Worm (Caenorhabditis elegans) whole organism, young adult: ENCODE measurements around the gene lys-4.

ENCODE experiments used
- C06A6.2 ChIP-seq: fragments of 200-800 bp; sonication (Bioruptor generic); conservative IDR thresholded peaks from 2 replicates; pipeline ENCODE4 v1.3.6; 2022; ENCODE audit warnings: missing genetic modification characterization, missing compliant biosample characterization
- F33H1.4 ChIP-seq: fragments of 200-800 bp; sonication (Bioruptor generic); IDR thresholded peaks from 2 replicates; pipeline ENCODE4 v1.3.6; 2022; ENCODE audit warnings: missing genetic modification reagents, missing genetic modification characterization, missing compliant biosample characterization
- Y67H2A.10 ChIP-seq: fragments of 200-800 bp; sonication (Bioruptor generic); conservative IDR thresholded peaks from 2 replicates; pipeline ENCODE4 v1.3.6; 2022; ENCODE audit warnings: missing genetic modification reagents, missing genetic modification characterization, missing compliant biosample characterization
- Y95B8A.8 ChIP-seq: fragments of 200-800 bp; sonication (Bioruptor generic); IDR thresholded peaks from 2 replicates; pipeline ENCODE4 v1.3.6; 2022; ENCODE audit warnings: missing genetic modification reagents, missing genetic modification characterization, missing compliant biosample characterization
- aptf-3 ChIP-seq: fragments of 200-800 bp; sonication (Bioruptor generic); IDR thresholded peaks from 2 replicates; pipeline ENCODE4 v1.3.6; 2022; ENCODE audit warnings: missing genetic modification characterization, missing compliant biosample characterization
- attf-5 ChIP-seq: fragments of 200-800 bp; sonication (Bioruptor generic); optimal IDR thresholded peaks from 2 replicates; lab custom pipeline; 2018; ENCODE audit warnings: mild to moderate bottlenecking, missing genetic modification characterization, missing compliant biosample characterization
- ceh-58 ChIP-seq: fragments of 200-800 bp; sonication (Bioruptor generic); IDR thresholded peaks from 2 replicates; pipeline ENCODE4 v1.3.6; 2022; ENCODE audit warnings: missing genetic modification characterization, missing compliant biosample characterization
- ceh-91 ChIP-seq: fragments of 200-800 bp; sonication (Bioruptor generic); IDR thresholded peaks from 2 replicates; pipeline ENCODE4 v1.3.6; 2022; ENCODE audit warnings: missing genetic modification reagents, missing genetic modification characterization, missing compliant biosample characterization
- die-1 ChIP-seq: sonication (generic microtip); optimal IDR thresholded peaks from 2 replicates; lab custom pipeline; 2016; ENCODE audit warnings: missing genotype, mild to moderate bottlenecking, missing genetic modification characterization, missing compliant biosample characterization
- efl-1 ChIP-seq: fragments of 150-350 bp; optimal IDR thresholded peaks from 2 replicates; lab custom pipeline; 2014; ENCODE audit warnings: missing biosample characterization, missing genetic modification reagents, missing genetic modification characterization
- gei-17 ChIP-seq: fragments of 200-800 bp; sonication (Bioruptor generic); optimal IDR thresholded peaks from 2 replicates; lab custom pipeline; 2018; ENCODE audit warnings: mild to moderate bottlenecking, missing genetic modification characterization, missing compliant biosample characterization
- hlh-12 ChIP-seq: sonication (generic microtip); optimal IDR thresholded peaks from 2 replicates; lab custom pipeline; 2016; ENCODE audit warnings: missing genetic modification characterization, missing compliant biosample characterization
- hlh-26 ChIP-seq: fragments of 200-800 bp; sonication (Bioruptor generic); conservative IDR thresholded peaks from 2 replicates; pipeline ENCODE4 v1.3.6; 2022; ENCODE audit warnings: missing genetic modification reagents, missing genetic modification characterization, missing compliant biosample characterization
- hrde-1 ChIP-seq: sonication (generic microtip); optimal IDR thresholded peaks from 2 replicates; lab custom pipeline; 2016; ENCODE audit warnings: missing genetic modification characterization, mild to moderate bottlenecking, missing compliant biosample characterization, moderate library complexity, missing genotype, missing genetic modification reagents, borderline replicate concordance
- lin-35 ChIP-seq, 3 experiments: fragments of 150-350 bp in 2 of 3; sonication (generic microtip) in 1 of 3; optimal IDR thresholded peaks; 2 replicates each; lab custom pipeline; 2014 to 2018; ENCODE audit warnings: missing biosample characterization in 3 of 3, missing genetic modification characterization in 3 of 3, missing genetic modification reagents in 3 of 3
- lir-1 ChIP-seq: fragments of 200-800 bp; sonication (Bioruptor generic); conservative IDR thresholded peaks from 2 replicates; pipeline ENCODE4 v1.3.6; 2022; ENCODE audit warnings: missing genetic modification reagents, missing genetic modification characterization, missing compliant biosample characterization
- lsl-1 ChIP-seq: fragments of 200-800 bp; sonication (Bioruptor generic); optimal IDR thresholded peaks from 2 replicates; lab custom pipeline; 2018; ENCODE audit warnings: mild to moderate bottlenecking, missing genetic modification characterization, moderate library complexity, missing compliant biosample characterization
- lsy-27 ChIP-seq: sonication (generic microtip); optimal IDR thresholded peaks from 2 replicates; lab custom pipeline; 2017; ENCODE audit warnings: missing genetic modification characterization, mild to moderate bottlenecking, missing compliant biosample characterization, antibody characterized with exemption, missing genotype, borderline replicate concordance; ENCODE audit not compliant: insufficient read depth
- madf-6 ChIP-seq: fragments of 200-800 bp; sonication (Bioruptor generic); IDR thresholded peaks from 2 replicates; pipeline ENCODE4 v1.3.6; 2022; ENCODE audit warnings: missing genetic modification reagents, missing genetic modification characterization, missing compliant biosample characterization
- madf-8 ChIP-seq: fragments of 200-800 bp; sonication (Bioruptor generic); conservative IDR thresholded peaks from 2 replicates; pipeline ENCODE4 v1.3.6; 2022; ENCODE audit warnings: missing genetic modification reagents, missing genetic modification characterization, missing compliant biosample characterization
- mcd-1 ChIP-seq: fragments of 200-800 bp; sonication (Bioruptor generic); IDR thresholded peaks from 2 replicates; pipeline ENCODE4 v1.3.6; 2022; ENCODE audit warnings: missing genetic modification reagents, missing genetic modification characterization, missing compliant biosample characterization
- nhr-179 ChIP-seq: sonication (generic microtip); optimal IDR thresholded peaks from 2 replicates; lab custom pipeline; 2016; ENCODE audit warnings: mild to moderate bottlenecking, missing genetic modification characterization, missing compliant biosample characterization
- rcor-1 ChIP-seq: fragments of 200-800 bp; sonication (Bioruptor generic); IDR thresholded peaks from 2 replicates; pipeline ENCODE4 v1.3.6; 2022; ENCODE audit warnings: missing genetic modification reagents, missing genetic modification characterization, missing compliant biosample characterization
- sdz-38 ChIP-seq: sonication (generic microtip); optimal IDR thresholded peaks from 2 replicates; lab custom pipeline; 2016; ENCODE audit warnings: missing genotype, missing genetic modification characterization, missing compliant biosample characterization
- snpc-1.3 ChIP-seq: sonication (generic microtip); optimal IDR thresholded peaks from 2 replicates; lab custom pipeline; 2017; ENCODE audit warnings: missing genetic modification characterization, mild to moderate bottlenecking, missing compliant biosample characterization, antibody characterized with exemption, moderate library complexity, missing genotype, missing genetic modification reagents; ENCODE audit not compliant: insufficient read depth
- sptf-2 ChIP-seq: fragments of 200-800 bp; sonication (Bioruptor generic); optimal IDR thresholded peaks from 2 replicates; lab custom pipeline; 2018; ENCODE audit warnings: mild to moderate bottlenecking, missing genetic modification characterization, missing compliant biosample characterization
- xnd-1 ChIP-seq: sonication (generic microtip); optimal IDR thresholded peaks from 2 replicates; lab custom pipeline; 2016; ENCODE audit warnings: missing genotype, missing genetic modification reagents, missing genetic modification characterization, missing compliant biosample characterization
- ztf-22 ChIP-seq: fragments of 200-800 bp; sonication (Bioruptor generic); optimal IDR thresholded peaks from 2 replicates; lab custom pipeline; 2018; ENCODE audit warnings: mild to moderate bottlenecking, missing genetic modification characterization, moderate library complexity, missing compliant biosample characterization
- ztf-6 ChIP-seq: fragments of 200-800 bp; sonication (Bioruptor generic); IDR thresholded peaks from 2 replicates; pipeline ENCODE4 v1.3.6; 2022; ENCODE audit warnings: missing genetic modification reagents, missing genetic modification characterization, missing compliant biosample characterization

The lys-4 gene

DNA sequence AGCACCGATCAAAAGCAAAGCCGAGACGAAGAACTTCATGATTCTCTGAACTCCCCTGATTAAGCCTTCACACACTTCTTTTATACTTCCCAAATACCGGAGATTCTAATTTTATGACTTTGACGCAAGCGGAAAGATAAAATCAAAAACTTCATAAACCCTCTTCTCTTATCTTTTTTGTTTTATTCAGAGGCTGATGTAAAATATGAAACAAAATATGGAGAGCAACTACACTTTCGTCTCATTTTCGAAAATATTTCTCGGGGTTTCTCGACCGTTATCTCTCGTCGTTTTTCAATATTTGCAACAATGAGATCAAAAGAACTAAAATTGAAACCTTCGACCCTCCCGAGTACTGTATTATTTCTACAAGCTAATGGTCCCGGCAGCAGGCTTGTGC is at the start of gene lys-4:
Gene lys-4 (minus strand): TSS at position 115 of the 400 bp plus-strand sequence.
- TF ChIP-seq Y95B8A.8 (no peak), aptf-3 (GFP tag; lab: Robert Waterston, UW) (no peak), hrde-1 (tag; lab: Kevin White, UChicago) (no peak)
- TF ChIP-seq, all 124 proteins: peak for 0

DNA sequence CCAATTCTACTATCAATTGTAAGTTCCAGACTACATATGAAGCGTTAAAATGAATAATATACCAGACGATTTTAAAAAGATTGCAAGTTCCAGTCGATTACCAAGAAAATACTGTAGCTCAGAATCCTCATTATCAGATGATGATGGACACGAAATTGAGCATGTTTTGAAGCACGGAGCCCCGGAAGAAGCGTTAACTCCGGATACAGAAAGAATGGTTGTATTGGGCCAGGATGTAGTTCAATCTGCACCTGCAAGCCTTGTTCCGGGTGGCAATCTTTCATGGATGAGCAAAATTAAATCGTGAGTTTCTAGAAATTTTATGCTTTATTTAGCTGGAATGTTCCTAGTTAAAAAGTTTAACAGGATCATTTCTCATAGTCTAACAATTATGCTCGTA is 45.0 kb upstream of the lys-4 start, which contains the start of gene atg-4.2:
Gene atg-4.2 (plus strand): TSS at position 24 of the 400 bp plus-strand sequence.
- TF ChIP-seq hrde-1 (tag; lab: Kevin White, UChicago) (no peak), sdz-38 (tag; lab: Kevin White, UChicago) (no peak), C06A6.2 (no peak), gei-17 (no peak), lsy-27 (tag; lab: Kevin White, UChicago) (no peak), hlh-26 (GFP tag; lab: Robert Waterston, UW) (no peak), nhr-179 (tag; lab: Kevin White, UChicago) (no peak), sptf-2 (GFP tag; lab: Kevin White, UChicago) (no peak), ceh-58 (no peak), Y67H2A.10 (no peak)

DNA sequence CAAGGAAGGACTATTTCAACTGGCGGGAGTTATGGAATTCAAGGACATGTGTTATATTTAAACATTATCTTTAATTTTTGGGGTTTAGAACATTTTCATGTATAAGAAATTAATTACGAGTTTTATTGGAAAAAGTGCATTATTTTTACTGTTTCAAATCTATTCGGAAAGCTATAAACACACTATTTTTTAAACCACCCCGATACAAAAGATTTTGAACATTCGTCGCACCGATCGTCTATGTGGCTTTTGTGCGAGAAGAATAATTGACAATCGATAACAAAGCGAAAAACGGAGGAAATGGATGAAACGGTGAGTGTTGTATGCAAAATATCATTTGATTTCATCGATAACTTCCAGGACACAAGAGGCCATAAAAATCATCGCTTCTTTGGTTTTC is 42.0 kb upstream of the lys-4 start, which contains the start of gene ZK809.9:
Gene ZK809.9 (plus strand): TSS at position 301 of the 400 bp plus-strand sequence.
- TF ChIP-seq madf-8 (GFP tag; lab: Robert Waterston, UW) (no peak), ceh-91 (GFP tag; lab: Robert Waterston, UW) (no peak), efl-1 (GFP tag; lab: Kevin White, UChicago) (no peak), ztf-22 (GFP tag; lab: Kevin White, UChicago) (no peak), attf-5 (GFP tag; lab: Kevin White, UChicago) (no peak), lsl-1 (GFP tag; lab: Kevin White, UChicago) (no peak), die-1 (tag; lab: Kevin White, UChicago) (no peak), mcd-1 (GFP tag; lab: Robert Waterston, UW) (no peak), ztf-6 (GFP tag; lab: Robert Waterston, UW) (no peak), lir-1 (GFP tag; lab: Robert Waterston, UW) (no peak), hlh-12 (tag; lab: Kevin White, UChicago) (no peak)
- TF ChIP-seq, all 124 proteins: peak for 0

DNA sequence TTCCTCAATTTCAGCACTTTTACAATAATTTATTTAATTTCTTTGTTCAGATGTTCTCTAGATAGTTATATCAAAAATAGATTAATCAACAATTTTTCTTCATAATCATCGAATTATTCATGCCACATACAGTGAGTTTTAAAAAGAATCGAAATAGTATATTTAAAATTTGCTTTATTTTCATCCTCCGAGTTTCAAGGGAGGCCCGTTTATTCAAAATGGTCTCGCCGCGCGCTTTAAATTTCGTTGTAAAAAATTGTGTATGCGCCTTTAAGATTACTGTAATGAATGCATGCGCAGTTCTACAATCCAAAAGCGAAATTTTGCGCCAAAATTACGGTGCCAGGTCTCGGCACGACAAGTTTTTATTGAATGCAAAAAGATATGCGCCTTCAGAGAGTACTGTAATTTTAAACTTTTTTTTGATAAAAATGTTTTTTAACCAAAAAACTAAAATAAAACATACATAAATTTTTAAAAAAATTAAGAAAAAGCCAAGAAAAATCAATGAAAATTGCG is 36.9 kb upstream of the lys-4 start, which contains the start of gene ZK792.1:
Gene ZK792.1 (plus strand): TSS at position 51 of the 519 bp plus-strand sequence.
- TF ChIP-seq xnd-1 (tag; lab: Kevin White, UChicago) (peak; percentile 46), lin-35 (GFP tag; optimal IDR thresholded peaks at IDR 0.05; lab: Kevin White, UChicago) (no peak), hrde-1 (tag; lab: Kevin White, UChicago) (no peak), efl-1 (GFP tag; lab: Kevin White, UChicago) (peak; percentile 62), rcor-1 (no peak), die-1 (tag; lab: Kevin White, UChicago) (no peak), madf-8 (GFP tag; lab: Robert Waterston, UW) (peak; percentile 59), snpc-1.3 (no peak), madf-6 (GFP tag; lab: Robert Waterston, UW) (peak; percentile 79), F33H1.4 (GFP tag; lab: Robert Waterston, UW) (peak; percentile 69), ceh-91 (GFP tag; lab: Robert Waterston, UW) (peak; percentile 76), Y67H2A.10 (no peak), lsl-1 (GFP tag; lab: Kevin White, UChicago) (peak; percentile 76)
